Fruit fly (Drosophila melanogaster) whole organism, embryonic: ENCODE data around the gene Vm26Ac.

Experiments
- CG10979 ChIP-seq: fragments of 200-800 bp; sonication (Bioruptor generic); optimal IDR thresholded peaks from 2 replicates; lab custom pipeline; 2018; ENCODE audit warnings: missing biosample characterization, mild to moderate bottlenecking, missing genetic modification characterization, moderate library complexity
- CG14050 ChIP-seq: fragments of 200-800 bp; sonication (Bioruptor generic); IDR thresholded peaks from 3 replicates; pipeline ENCODE4 v1.3.6; 2022; ENCODE audit warnings: missing biosample characterization, missing genetic modification characterization
- CG15479 ChIP-seq: fragments of 200-800 bp; sonication (Bioruptor generic); optimal IDR thresholded peaks from 3 replicates; lab custom pipeline; 2019; ENCODE audit warnings: missing biosample characterization, mild to moderate bottlenecking, missing genetic modification characterization, moderate library complexity
- CG7928 ChIP-seq: fragments of 200-800 bp; sonication (Bioruptor generic); optimal IDR thresholded peaks from 2 replicates; lab custom pipeline; 2017; ENCODE audit warnings: missing biosample characterization, mild to moderate bottlenecking, missing genetic modification characterization
- Hr39 ChIP-seq: fragments of >200 bp; optimal IDR thresholded peaks from 2 replicates; lab custom pipeline; 2017
- Ssrp ChIP-seq: fragments of 200-800 bp; sonication (Bioruptor generic); optimal IDR thresholded peaks from 2 replicates; lab custom pipeline; 2018; ENCODE audit warnings: missing biosample characterization, mild to moderate bottlenecking, missing genetic modification characterization, moderate library complexity
- br ChIP-seq: fragments of >200 bp; optimal IDR thresholded peaks from 2 replicates; lab custom pipeline; 2017
- dmrt11E ChIP-seq: fragments of 200-800 bp; sonication (Bioruptor generic); optimal IDR thresholded peaks from 3 replicates; lab custom pipeline; 2018; ENCODE audit warnings: missing biosample characterization, mild to moderate bottlenecking, missing genetic modification characterization, moderate library complexity
- ham ChIP-seq: fragments of 200-800 bp; sonication (Bioruptor generic); IDR thresholded peaks from 2 replicates; pipeline ENCODE4 v1.3.6; 2022; ENCODE audit warnings: missing biosample characterization, missing genetic modification characterization
- usp ChIP-seq: fragments of >200 bp; optimal IDR thresholded peaks from 2 replicates; lab custom pipeline; 2017; ENCODE audit warnings: missing biosample characterization, missing genetic modification characterization
- zfh2 ChIP-seq: fragments of 200-800 bp; sonication (Bioruptor generic); optimal IDR thresholded peaks from 2 replicates; lab custom pipeline; 2016; ENCODE audit warnings: missing biosample characterization, missing genetic modification characterization

dm6 chr2L:5977070-5977728 lies 18.8 kb upstream of the Vm26Ac start:
- no peak for TF ChIP-seq CG15479 (GFP tag; lab: Kevin White, UChicago)
- TF ChIP-seq dmrt11E = no peak
- no peak for TF ChIP-seq ham (GFP tag; lab: Robert Waterston, UW)
- TF ChIP-seq Ssrp (tag; lab: Kevin White, UChicago) = no peak
- TF ChIP-seq CG10979 (tag; lab: Kevin White, UChicago) = no peak
- TF ChIP-seq CG7928 (GFP tag; lab: Kevin White, UChicago) = no peak
- no peak for TF ChIP-seq CG14050
- no peak for TF ChIP-seq usp (GFP tag; lab: Kevin White, UChicago)
- no peak for TF ChIP-seq Hr39 (lab: Kevin White, UChicago)
- no peak for TF ChIP-seq zfh2 (GFP tag; lab: Kevin White, UChicago)
- no peak for TF ChIP-seq br (lab: Kevin White, UChicago)
